Fruit fly (Drosophila melanogaster): ENCODE measurements around the gene Grip71.

Gene Grip71

dm6 chr2L:18665952-18666606 is 42.6 kb upstream of the Grip71 start (continued):
- no peak for TF ChIP-seq CG1233 (GFP tag; optimal IDR thresholded peaks at IDR 0.05)
- TF ChIP-seq CG2116 (GFP tag; optimal IDR thresholded peaks at IDR 0.05) = peak; percentile 10
- TF ChIP-seq CG10209 (GFP tag; optimal IDR thresholded peaks at IDR 0.05) = no peak
- TF ChIP-seq CG11398 (GFP tag; optimal IDR thresholded peaks at IDR 0.05) = no peak
- peak; percentile 60 for TF ChIP-seq lilli (GFP tag; optimal IDR thresholded peaks at IDR 0.05)
- peak; percentile 58 for TF ChIP-seq NC2α (GFP tag; optimal IDR thresholded peaks at IDR 0.05)
- no peak for TF ChIP-seq lbe (GFP tag; optimal IDR thresholded peaks at IDR 0.05)
- TF ChIP-seq sna (GFP tag; IDR thresholded peaks at IDR 0.05; ENCODE audit: partially characterized antibody) = 0 out of 2 replicates have a peak, but pooled peaks have one; percentile 31
- no peak for TF ChIP-seq Fer1 (GFP tag; optimal IDR thresholded peaks at IDR 0.05)
- TF ChIP-seq lab (GFP tag; optimal IDR thresholded peaks at IDR 0.05) = peak; percentile 9
- TF ChIP-seq sisA (GFP tag; IDR thresholded peaks at IDR 0.05) = peak; percentile 49
- TF ChIP-seq B-H1 (GFP tag; IDR thresholded peaks at IDR 0.05) = no peak
- TF ChIP-seq CG10462 (GFP tag; optimal IDR thresholded peaks at IDR 0.05) = no peak
- TF ChIP-seq dmrt11E (tag; optimal IDR thresholded peaks at IDR 0.05) = peak; percentile 2
- TF ChIP-seq Med (GFP tag) = peak; percentile 92
- no peak for TF ChIP-seq hb (GFP tag; IDR thresholded peaks at IDR 0.05; ENCODE audit: partially characterized antibody)
- TF ChIP-seq CG8388 (GFP tag; optimal IDR thresholded peaks at IDR 0.05) = no peak
- peak; percentile 51 for TF ChIP-seq CG3163 (GFP tag; optimal IDR thresholded peaks at IDR 0.05)
- TF ChIP-seq rib (GFP tag; IDR thresholded peaks at IDR 0.05) = no peak
- peak; percentile 90 for TF ChIP-seq CG33213 (GFP tag; optimal IDR thresholded peaks at IDR 0.05)
- TF ChIP-seq CG7745 (tag; optimal IDR thresholded peaks at IDR 0.05) = no peak
- TF ChIP-seq Tbp (GFP tag; optimal IDR thresholded peaks at IDR 0.05) = no peak
- TF ChIP-seq tap (tag; optimal IDR thresholded peaks at IDR 0.05) = no peak
- TF ChIP-seq lola (GFP tag; optimal IDR thresholded peaks at IDR 0.05) = no peak
- peak; percentile 55; the same call in 1 of the 2 replicates for TF ChIP-seq CG4730 (GFP tag; IDR thresholded peaks at IDR 0.05)
- no peak for TF ChIP-seq CG13296 (GFP tag; optimal IDR thresholded peaks at IDR 0.05)
- peak; percentile 10 for TF ChIP-seq CG13424 (tag; optimal IDR thresholded peaks at IDR 0.05)
- TF ChIP-seq CG14441 (GFP tag; IDR thresholded peaks at IDR 0.05) = peak; percentile 49; the same call in 1 of the 2 replicates
- no peak for TF ChIP-seq ham (GFP tag; IDR thresholded peaks at IDR 0.05)
- TF ChIP-seq E2f1 (GFP tag; IDR thresholded peaks at IDR 0.05) = peak; percentile 61
- TF ChIP-seq BEAF-32 (GFP tag; optimal IDR thresholded peaks at IDR 0.05) = no peak
- peak; percentile 6 for TF ChIP-seq slp2 (GFP tag; optimal IDR thresholded peaks at IDR 0.05)
- no peak for TF ChIP-seq Doc3 (GFP tag; IDR thresholded peaks at IDR 0.05; ENCODE audit: partially characterized antibody)
- TF ChIP-seq pum (GFP tag; optimal IDR thresholded peaks at IDR 0.05) = peak; percentile 22
- no peak for TF ChIP-seq scrt (GFP tag; optimal IDR thresholded peaks at IDR 0.05)
- TF ChIP-seq fd64A (GFP tag; optimal IDR thresholded peaks at IDR 0.05) = no peak
- TF ChIP-seq Hr3 (GFP tag; optimal IDR thresholded peaks at IDR 0.05) = peak; percentile 41
- no peak for TF ChIP-seq Trl (optimal IDR thresholded peaks at IDR 0.05)
- peak; percentile 45 for TF ChIP-seq Trl (GFP tag; optimal IDR thresholded peaks at IDR 0.05)
- TF ChIP-seq CG6272 (GFP tag; IDR thresholded peaks at IDR 0.05) = peak; percentile 58; the same call in 1 of the 2 replicates
- peak; percentile 74 for TF ChIP-seq CG9876 (GFP tag; optimal IDR thresholded peaks at IDR 0.05)
- TF ChIP-seq aop (GFP tag; IDR thresholded peaks at IDR 0.05) = no peak
- no peak for TF ChIP-seq Bteb2 (GFP tag; optimal IDR thresholded peaks at IDR 0.05)
- TF ChIP-seq CoRest (tag; optimal IDR thresholded peaks at IDR 0.05) = peak; percentile 63
- peak; percentile 45 for TF ChIP-seq maf-S (GFP tag; optimal IDR thresholded peaks at IDR 0.05)
- peak; percentile 73 for TF ChIP-seq CG9932 (GFP tag; IDR thresholded peaks at IDR 0.05)
- no peak for TF ChIP-seq Hand (GFP tag; optimal IDR thresholded peaks at IDR 0.05)
- peak; percentile 57 for TF ChIP-seq NfI (GFP tag; optimal IDR thresholded peaks at IDR 0.05)
- TF ChIP-seq zfh2 (GFP tag; optimal IDR thresholded peaks at IDR 0.05) = peak; percentile 7
- TF ChIP-seq Sry-δ (GFP tag; optimal IDR thresholded peaks at IDR 0.05) = peak; percentile 44
